Worm (Caenorhabditis elegans): ENCODE measurements around the gene sna-1.

Gene sna-1

ce11 chrV:6709050-6709683 lies 1.3 kb downstream of the sna-1 start, which contains the start of gene dlst-1 (continued):
- no peak for TF ChIP-seq nhr-179 (tag; optimal IDR thresholded peaks at IDR 0.05)
- TF ChIP-seq ztf-25 (GFP tag; IDR thresholded peaks at IDR 0.05) = no peak
- no peak for TF ChIP-seq nhr-90 (tag; optimal IDR thresholded peaks at IDR 0.05)
- peak; percentile 65 for TF ChIP-seq repo-1 (tag; optimal IDR thresholded peaks at IDR 0.05)
- no peak for TF ChIP-seq nfya-2 (GFP tag; IDR thresholded peaks at IDR 0.05)
- TF ChIP-seq unc-130 (GFP tag; optimal IDR thresholded peaks at IDR 0.05) = no peak
- no peak for TF ChIP-seq unc-62 (GFP tag; optimal IDR thresholded peaks at IDR 0.05)
- no peak for TF ChIP-seq T07F8.4 (tag; optimal IDR thresholded peaks at IDR 0.05)
- no peak for TF ChIP-seq ceh-27 (GFP tag; optimal IDR thresholded peaks at IDR 0.05)
- TF ChIP-seq lag-1 (GFP tag; IDR thresholded peaks at IDR 0.05) = no peak
- peak; percentile 16; the same call in 1 of the 2 replicates for TF ChIP-seq D2030.7 (GFP tag; IDR thresholded peaks at IDR 0.05)
- no peak for TF ChIP-seq cebp-2 (GFP tag; IDR thresholded peaks at IDR 0.05)
- TF ChIP-seq hmg-1.2 (GFP tag; IDR thresholded peaks at IDR 0.05) = 0 out of 2 replicates have a peak, but pooled peaks have one; percentile 21
- no peak for TF ChIP-seq F57A8.1 (GFP tag; optimal IDR thresholded peaks at IDR 0.05)
- TF ChIP-seq xnd-1 (tag; optimal IDR thresholded peaks at IDR 0.05) = peak; percentile 49
- TF ChIP-seq rcor-1 (GFP tag; IDR thresholded peaks at IDR 0.05) = peak; percentile 40; the same call in 1 of the 2 replicates
- no peak for TF ChIP-seq pha-4 (tag; optimal IDR thresholded peaks at IDR 0.05)
- TF ChIP-seq F39B2.1 (GFP tag; IDR thresholded peaks at IDR 0.05) = no peak
- no peak for TF ChIP-seq tlf-1 (GFP tag; optimal IDR thresholded peaks at IDR 0.05)
- TF ChIP-seq ceh-58 (GFP tag; IDR thresholded peaks at IDR 0.05) = no peak
- no peak for TF ChIP-seq mxl-1 (tag; optimal IDR thresholded peaks at IDR 0.05)
- peak; percentile 51 for TF ChIP-seq mcd-1 (GFP tag; IDR thresholded peaks at IDR 0.05)
- no peak for TF ChIP-seq sdz-38 (tag; optimal IDR thresholded peaks at IDR 0.05)
- peak; percentile 17 for TF ChIP-seq ztf-18 (tag; optimal IDR thresholded peaks at IDR 0.05)
- TF ChIP-seq dox-1 (GFP tag; IDR thresholded peaks at IDR 0.05) = peak; percentile 65
- peak; percentile 48 for TF ChIP-seq lsl-1 (GFP tag; optimal IDR thresholded peaks at IDR 0.05)
- no peak for TF ChIP-seq F37B4.10 (GFP tag; IDR thresholded peaks at IDR 0.05)
- no peak for TF ChIP-seq lir-1 (GFP tag; conservative IDR thresholded peaks at IDR 0.05)
- TF ChIP-seq madf-6 (GFP tag; IDR thresholded peaks at IDR 0.05) = peak; percentile 77
- no peak for TF ChIP-seq rec-8 (tag; optimal IDR thresholded peaks at IDR 0.05)
- no peak for TF ChIP-seq bed-1 (GFP tag; IDR thresholded peaks at IDR 0.05)
- no peak for TF ChIP-seq B0035.1 (tag; optimal IDR thresholded peaks at IDR 0.05)
- TF ChIP-seq mes-4 (tag; optimal IDR thresholded peaks at IDR 0.05) = no peak
- TF ChIP-seq fkh-3 (tag; optimal IDR thresholded peaks at IDR 0.05) = no peak
- TF ChIP-seq akir-1 (GFP tag; optimal IDR thresholded peaks at IDR 0.05) = no peak
- TF ChIP-seq T26A5.8 (tag; optimal IDR thresholded peaks at IDR 0.05) = no peak
- no peak for TF ChIP-seq let-607 (tag; optimal IDR thresholded peaks at IDR 0.05)
- TF ChIP-seq ceh-100 (GFP tag; IDR thresholded peaks at IDR 0.05) = no peak
- no peak for TF ChIP-seq nfya-1 (tag; optimal IDR thresholded peaks at IDR 0.05; ENCODE audit: borderline replicate concordance, insufficient read depth)
- peak; percentile 18 for TF ChIP-seq madf-10 (tag; optimal IDR thresholded peaks at IDR 0.05)
- TF ChIP-seq F22D6.2 (tag; optimal IDR thresholded peaks at IDR 0.05) = no peak
- TF ChIP-seq aptf-2 (GFP tag; conservative IDR thresholded peaks at IDR 0.05) = no peak

Measured in whole organism, young adult.